Worm (Caenorhabditis elegans): Measurements from ENCODE around the gene twk-40.

The twk-40 gene

DNA sequence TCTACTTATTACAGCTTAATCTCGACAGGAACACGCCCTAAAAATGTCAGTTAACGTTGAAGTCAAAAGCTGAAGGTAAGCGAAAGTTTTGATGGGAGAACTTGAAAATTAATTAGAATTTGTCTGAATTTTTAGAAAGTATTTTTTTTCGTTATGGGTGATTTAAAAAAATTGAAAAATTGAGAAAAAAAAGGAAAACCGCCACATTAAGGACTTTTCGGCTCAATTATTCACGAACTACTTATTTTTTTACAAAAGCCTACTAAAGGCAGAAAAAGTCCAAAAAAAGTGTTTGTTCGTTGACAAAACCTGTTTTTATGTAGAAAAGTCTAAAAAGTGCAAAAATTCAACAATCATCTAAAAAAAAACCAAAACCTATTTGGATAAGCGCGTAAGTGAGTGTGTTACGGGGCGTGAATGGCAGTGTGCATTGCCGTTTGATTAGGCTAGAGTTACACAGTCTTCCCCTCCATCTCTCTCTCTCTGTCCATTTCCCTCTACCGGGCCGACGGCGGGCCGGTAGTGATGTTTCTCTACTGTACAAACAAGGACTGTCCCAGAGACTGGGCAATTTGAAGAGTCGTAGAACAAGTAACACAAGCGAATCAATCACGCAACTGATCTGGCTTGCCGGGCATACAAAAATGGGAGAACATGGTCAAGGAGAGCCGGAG lies 35.3 kb upstream of the twk-40 start, which contains the start of gene lron-13:
TSS of gene lron-13 (plus strand) at position 15 of the 674 bp plus-strand sequence.
- no peak for TF ChIP-seq rpc-1 (optimal IDR thresholded peaks at IDR 0.05)
- no peak for TF ChIP-seq rpc-1 (tag; optimal IDR thresholded peaks at IDR 0.05)
- peak; percentile 32 for TF ChIP-seq chd-7 (tag; optimal IDR thresholded peaks at IDR 0.05)
- TF ChIP-seq mcd-1 (GFP tag; IDR thresholded peaks at IDR 0.05), result peak; percentile 49
- no peak for TF ChIP-seq F39B2.1 (GFP tag; IDR thresholded peaks at IDR 0.05)
- TF ChIP-seq lin-26 (GFP tag; IDR thresholded peaks at IDR 0.05), result no peak
- no peak for TF ChIP-seq B0336.3 (GFP tag; IDR thresholded peaks at IDR 0.05)
- 0 out of 2 replicates have a peak, but pooled peaks have one; percentile 28 for TF ChIP-seq attf-6 (GFP tag; IDR thresholded peaks at IDR 0.05)
- TF ChIP-seq nfya-2 (GFP tag; IDR thresholded peaks at IDR 0.05), result no peak
- TF ChIP-seq lin-54 (GFP tag; optimal IDR thresholded peaks at IDR 0.05), result no peak
- TF ChIP-seq dox-1 (GFP tag; IDR thresholded peaks at IDR 0.05), result peak; percentile 58
- TF ChIP-seq Y53G8AR.9 (GFP tag; conservative IDR thresholded peaks at IDR 0.05), result 0 out of 2 replicates have a peak, but pooled peaks have one; percentile 48
- no peak for TF ChIP-seq F22D6.2 (tag; optimal IDR thresholded peaks at IDR 0.05)
- peak; percentile 30; the same call in 1 of the 2 replicates for TF ChIP-seq hmg-1.2 (GFP tag; IDR thresholded peaks at IDR 0.05)
- no peak for TF ChIP-seq cebp-1 (GFP tag; IDR thresholded peaks at IDR 0.05)
- peak; percentile 13 for TF ChIP-seq cebp-1 (tag; optimal IDR thresholded peaks at IDR 0.05)
- TF ChIP-seq hmg-20 (GFP tag; IDR thresholded peaks at IDR 0.05), result no peak
- TF ChIP-seq lsl-1 (GFP tag; optimal IDR thresholded peaks at IDR 0.05), result no peak
- TF ChIP-seq nfyb-1 (GFP tag; IDR thresholded peaks at IDR 0.05), result no peak
- TF ChIP-seq nhr-80 (tag; optimal IDR thresholded peaks at IDR 0.05), result peak; percentile 74
- no peak for TF ChIP-seq attf-5 (GFP tag; optimal IDR thresholded peaks at IDR 0.05)
- TF ChIP-seq B0019.2 (GFP tag; conservative IDR thresholded peaks at IDR 0.05), result no peak
- 0 out of 2 replicates have a peak, but pooled peaks have one; percentile 20 for TF ChIP-seq F37B4.10 (GFP tag; IDR thresholded peaks at IDR 0.05)
- no peak for TF ChIP-seq ceh-79 (tag; optimal IDR thresholded peaks at IDR 0.05)
- no peak for TF ChIP-seq unc-130 (GFP tag; optimal IDR thresholded peaks at IDR 0.05)
- 0 out of 2 replicates have a peak, but pooled peaks have one; percentile 27 for TF ChIP-seq madf-6 (GFP tag; IDR thresholded peaks at IDR 0.05)

DNA sequence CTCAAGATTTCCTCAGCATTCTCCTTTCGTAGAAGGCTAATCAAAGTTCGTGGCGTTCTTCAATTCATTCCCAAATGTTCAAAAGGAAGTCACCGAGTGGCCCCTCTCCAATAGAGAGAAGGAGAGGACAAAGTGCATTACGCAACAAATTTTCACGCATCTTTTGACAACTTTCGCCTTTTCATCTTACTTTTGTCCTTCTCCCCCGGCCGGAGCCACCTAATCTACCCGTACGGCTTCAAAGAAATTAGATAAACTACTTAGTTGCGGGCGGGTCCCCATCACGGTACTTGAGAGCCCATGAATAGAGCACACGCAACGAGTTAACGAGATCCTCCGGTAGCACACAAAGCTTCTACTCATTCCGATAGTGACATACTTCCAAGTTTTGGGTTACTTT lies 34.4 kb upstream of the twk-40 start:
- TF ChIP-seq ekl-4 (GFP tag; IDR thresholded peaks at IDR 0.05) (0 out of 2 replicates have a peak, but pooled peaks have one; percentile 13), madf-8 (GFP tag; conservative IDR thresholded peaks at IDR 0.05) (no peak)

DNA sequence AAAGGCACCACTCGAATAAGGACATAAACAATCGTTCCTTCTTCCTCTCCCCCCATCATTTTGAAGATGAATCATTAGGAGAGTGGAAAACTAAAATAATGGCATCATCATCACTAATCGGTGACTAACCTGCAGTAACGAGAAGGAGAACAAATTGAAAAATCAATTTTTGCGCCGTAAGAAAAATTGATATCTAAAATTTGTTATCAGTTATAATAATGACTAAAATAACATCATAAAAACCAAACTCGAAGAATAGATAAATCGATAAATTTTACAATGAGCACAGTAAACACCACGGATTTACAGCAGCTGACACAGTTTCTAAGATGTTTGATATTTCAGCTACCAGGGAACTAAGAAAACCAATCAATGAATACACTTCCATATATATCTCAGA lies 33.9 kb upstream of the twk-40 start:
- TF ChIP-seq akir-1 (GFP tag; optimal IDR thresholded peaks at IDR 0.05), result no peak
- TF ChIP-seq nfya-2 (GFP tag; IDR thresholded peaks at IDR 0.05), result no peak
- TF ChIP-seq bed-2 (GFP tag; IDR thresholded peaks at IDR 0.05), result no peak
- peak; percentile 36 for TF ChIP-seq nhr-80 (tag; optimal IDR thresholded peaks at IDR 0.05)

DNA sequence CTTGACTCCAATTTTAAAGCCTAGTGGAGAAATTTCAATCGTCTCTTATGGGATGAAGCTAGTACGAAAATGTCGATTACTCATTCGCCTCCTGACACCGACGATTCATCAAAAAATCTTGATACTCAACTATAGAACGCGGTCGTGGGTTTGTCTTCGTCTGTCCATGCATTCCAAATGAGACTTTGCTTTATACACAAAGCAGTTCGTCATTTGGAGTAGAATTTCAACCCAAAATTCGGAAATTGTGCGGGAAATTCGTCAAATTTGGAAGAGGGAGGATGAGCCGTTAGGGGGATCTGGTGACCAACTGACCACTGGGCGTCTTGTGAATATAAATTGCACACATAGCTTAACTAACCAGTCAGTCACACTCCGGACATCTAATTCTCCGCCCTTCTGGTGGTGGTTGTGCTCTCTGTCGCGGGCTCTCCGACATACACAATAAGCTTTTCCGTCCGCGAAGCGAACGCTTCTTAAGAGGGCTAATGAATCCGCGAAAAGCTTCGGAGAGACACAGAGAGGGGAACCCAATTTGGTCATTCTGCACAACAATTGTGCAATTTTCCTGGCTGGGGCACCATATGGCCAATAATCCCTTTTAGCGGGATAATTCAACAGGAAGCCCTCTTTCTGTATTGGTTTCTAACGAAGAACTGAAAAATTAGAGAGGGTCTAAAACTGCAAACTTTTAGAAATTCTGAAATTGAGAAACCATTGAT lies 33.0 kb upstream of the twk-40 start:
- TF ChIP-seq attf-5 (GFP tag; optimal IDR thresholded peaks at IDR 0.05), result no peak

DNA sequence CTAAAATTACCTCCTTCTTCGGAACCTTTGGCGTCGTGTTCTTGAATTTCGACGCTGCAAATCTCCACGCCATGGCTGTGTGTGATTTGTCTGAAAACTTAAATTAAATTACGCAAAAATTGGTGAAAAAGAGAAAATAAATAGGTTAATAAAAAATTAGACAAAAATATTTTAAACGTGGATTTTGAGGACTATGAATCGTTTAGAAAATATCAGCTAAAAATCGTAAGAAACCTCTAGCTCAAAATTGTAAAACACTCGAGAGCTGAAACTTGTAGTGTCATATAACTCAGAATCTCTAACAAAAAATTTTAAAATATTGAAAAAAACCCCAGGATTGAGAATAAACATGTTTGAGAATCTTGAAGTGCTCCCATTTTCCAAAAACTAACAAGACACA lies 31.7 kb upstream of the twk-40 start, which contains the start of gene pod-1:
TSS of gene pod-1 (minus strand) at position 101 of the 400 bp plus-strand sequence.
- TF ChIP-seq ceh-27 (GFP tag; optimal IDR thresholded peaks at IDR 0.05) (no peak), ceh-91 (GFP tag; IDR thresholded peaks at IDR 0.05) (no peak), egrh-3 (GFP tag; IDR thresholded peaks at IDR 0.05) (no peak), atf-7 (tag; optimal IDR thresholded peaks at IDR 0.05) (no peak)
